Worm (Caenorhabditis elegans): ENCODE data around the gene C09H10.5.

Gene C09H10.5

ce11 chrII:11089356-11089755, 14.2 kb downstream of the C09H10.5 start, which contains the start of gene unc-53:
Gene unc-53 (minus strand): TSS chrII:11089456.
- TF ChIP-seq ceh-36 (tag; optimal IDR thresholded peaks at IDR 0.05): no peak
- TF ChIP-seq pes-1 (GFP tag; IDR thresholded peaks at IDR 0.05): no peak

DNA sequence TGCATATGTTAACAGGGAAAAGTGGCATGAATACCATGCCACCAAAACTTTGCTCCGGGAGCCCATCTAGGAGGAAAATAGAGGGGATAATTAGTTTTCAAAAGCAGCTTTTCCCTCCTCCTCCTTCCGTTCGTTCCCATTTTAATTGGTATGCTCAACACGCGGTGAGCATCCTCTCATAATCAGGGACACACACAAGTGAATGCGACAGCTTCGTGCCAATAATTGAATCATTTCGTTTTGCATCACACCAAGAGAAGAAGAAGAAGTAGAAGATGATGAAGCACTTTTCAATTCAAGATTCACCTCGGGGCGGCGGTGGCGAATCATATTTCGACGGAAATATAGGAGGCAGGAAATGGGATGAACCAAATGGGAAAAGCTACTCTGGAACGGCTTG, 15.4 kb downstream of the C09H10.5 start:
- TF ChIP-seq ceh-36 (tag; optimal IDR thresholded peaks at IDR 0.05): no peak
- 0 out of 2 replicates have a peak, but pooled peaks have one; percentile 18 for TF ChIP-seq scrt-1 (GFP tag; IDR thresholded peaks at IDR 0.05)

DNA sequence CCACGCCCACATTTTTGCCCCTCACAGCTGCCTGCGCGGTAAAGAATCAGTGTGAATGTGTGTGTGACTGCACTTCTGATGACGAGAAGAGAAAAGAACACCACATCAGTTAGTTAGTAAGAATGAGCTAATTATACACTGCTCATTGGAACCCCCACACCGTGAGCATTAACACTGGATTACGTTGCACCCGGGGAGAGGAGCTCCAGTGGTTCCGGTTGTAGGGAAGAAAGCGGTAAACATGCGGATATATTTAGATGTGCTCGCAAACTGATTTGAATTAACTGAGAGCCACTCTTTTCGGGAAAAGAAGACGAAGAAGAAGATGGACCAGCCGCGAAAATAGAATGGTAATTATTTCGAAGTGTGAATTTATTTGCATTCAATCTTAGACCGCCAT, 16.8 kb downstream of the C09H10.5 start:
- TF ChIP-seq hmg-4 (GFP tag; optimal IDR thresholded peaks at IDR 0.05) (no peak), ets-7 (tag; optimal IDR thresholded peaks at IDR 0.05) (no peak), B0310.2 (tag; optimal IDR thresholded peaks at IDR 0.05) (no peak), tbx-37 (GFP tag; conservative IDR thresholded peaks at IDR 0.05) (no peak), ama-1 (optimal IDR thresholded peaks at IDR 0.05) (no peak), tra-4 (tag; optimal IDR thresholded peaks at IDR 0.05) (no peak), sea-1 (GFP tag; conservative IDR thresholded peaks at IDR 0.05) (no peak), pes-1 (GFP tag; IDR thresholded peaks at IDR 0.05) (no peak), aly-1 (tag; optimal IDR thresholded peaks at IDR 0.05) (no peak), flt-1 (GFP tag; IDR thresholded peaks at IDR 0.05) (no peak), ceh-36 (tag; optimal IDR thresholded peaks at IDR 0.05) (no peak), scrt-1 (GFP tag; IDR thresholded peaks at IDR 0.05) (no peak), F13C5.2 (tag; optimal IDR thresholded peaks at IDR 0.05) (no peak), ceh-13 (GFP tag; optimal IDR thresholded peaks at IDR 0.05) (no peak), hnd-1 (tag; optimal IDR thresholded peaks at IDR 0.05) (no peak), hmbx-1 (tag; optimal IDR thresholded peaks at IDR 0.05) (no peak), tbx-11 (GFP tag; IDR thresholded peaks at IDR 0.05) (no peak)

ce11 chrII:11076550-11076949, 27.0 kb downstream of the C09H10.5 start:
- TF ChIP-seq ama-1 (optimal IDR thresholded peaks at IDR 0.05) (no peak), flt-1 (GFP tag; IDR thresholded peaks at IDR 0.05) (no peak), tbx-11 (GFP tag; IDR thresholded peaks at IDR 0.05) (no peak), tbx-37 (GFP tag; conservative IDR thresholded peaks at IDR 0.05) (no peak), aly-1 (tag; optimal IDR thresholded peaks at IDR 0.05) (no peak), scrt-1 (GFP tag; IDR thresholded peaks at IDR 0.05) (no peak)

- no peak for TF ChIP-seq B0310.2 (tag; optimal IDR thresholded peaks at IDR 0.05)
- TF ChIP-seq hmg-4 (GFP tag; optimal IDR thresholded peaks at IDR 0.05): no peak
- TF ChIP-seq flt-1 (GFP tag; IDR thresholded peaks at IDR 0.05): no peak
- no peak for TF ChIP-seq F13C5.2 (tag; optimal IDR thresholded peaks at IDR 0.05)
- TF ChIP-seq ets-7 (tag; optimal IDR thresholded peaks at IDR 0.05): no peak
Measured at ce11 chrII:11072565-11072964, 31.0 kb downstream of the C09H10.5 start.

ce11 chrII:11064191-11064695, 39.3 kb downstream of the C09H10.5 start:
- TF ChIP-seq hmbx-1 (tag; optimal IDR thresholded peaks at IDR 0.05) (no peak), tra-4 (tag; optimal IDR thresholded peaks at IDR 0.05) (no peak), F13C5.2 (tag; optimal IDR thresholded peaks at IDR 0.05) (no peak), ceh-36 (tag; optimal IDR thresholded peaks at IDR 0.05) (no peak), sea-1 (GFP tag; conservative IDR thresholded peaks at IDR 0.05) (no peak), pes-1 (GFP tag; IDR thresholded peaks at IDR 0.05) (no peak), ama-1 (optimal IDR thresholded peaks at IDR 0.05) (no peak), hmg-4 (GFP tag; optimal IDR thresholded peaks at IDR 0.05) (no peak), ets-7 (tag; optimal IDR thresholded peaks at IDR 0.05) (no peak), tbx-11 (GFP tag; IDR thresholded peaks at IDR 0.05) (no peak), B0310.2 (tag; optimal IDR thresholded peaks at IDR 0.05) (no peak), tbx-37 (GFP tag; conservative IDR thresholded peaks at IDR 0.05) (no peak), flt-1 (GFP tag; IDR thresholded peaks at IDR 0.05) (no peak), aly-1 (tag; optimal IDR thresholded peaks at IDR 0.05) (no peak), ceh-13 (GFP tag; optimal IDR thresholded peaks at IDR 0.05) (no peak), scrt-1 (GFP tag; IDR thresholded peaks at IDR 0.05) (no peak), hnd-1 (tag; optimal IDR thresholded peaks at IDR 0.05) (no peak)

ce11 chrII:11057256-11057655, 46.3 kb downstream of the C09H10.5 start:
- TF ChIP-seq aly-1 (tag; optimal IDR thresholded peaks at IDR 0.05) (no peak), tbx-11 (GFP tag; IDR thresholded peaks at IDR 0.05) (no peak), pes-1 (GFP tag; IDR thresholded peaks at IDR 0.05) (no peak), ceh-36 (tag; optimal IDR thresholded peaks at IDR 0.05) (no peak), hnd-1 (tag; optimal IDR thresholded peaks at IDR 0.05) (no peak), hmg-4 (GFP tag; optimal IDR thresholded peaks at IDR 0.05) (no peak), sea-1 (GFP tag; conservative IDR thresholded peaks at IDR 0.05) (no peak), ceh-13 (GFP tag; optimal IDR thresholded peaks at IDR 0.05) (no peak), tbx-37 (GFP tag; conservative IDR thresholded peaks at IDR 0.05) (no peak), ama-1 (optimal IDR thresholded peaks at IDR 0.05) (no peak), tra-4 (tag; optimal IDR thresholded peaks at IDR 0.05) (no peak), hmbx-1 (tag; optimal IDR thresholded peaks at IDR 0.05) (no peak), F13C5.2 (tag; optimal IDR thresholded peaks at IDR 0.05) (no peak), scrt-1 (GFP tag; IDR thresholded peaks at IDR 0.05) (no peak), flt-1 (GFP tag; IDR thresholded peaks at IDR 0.05) (no peak)

DNA sequence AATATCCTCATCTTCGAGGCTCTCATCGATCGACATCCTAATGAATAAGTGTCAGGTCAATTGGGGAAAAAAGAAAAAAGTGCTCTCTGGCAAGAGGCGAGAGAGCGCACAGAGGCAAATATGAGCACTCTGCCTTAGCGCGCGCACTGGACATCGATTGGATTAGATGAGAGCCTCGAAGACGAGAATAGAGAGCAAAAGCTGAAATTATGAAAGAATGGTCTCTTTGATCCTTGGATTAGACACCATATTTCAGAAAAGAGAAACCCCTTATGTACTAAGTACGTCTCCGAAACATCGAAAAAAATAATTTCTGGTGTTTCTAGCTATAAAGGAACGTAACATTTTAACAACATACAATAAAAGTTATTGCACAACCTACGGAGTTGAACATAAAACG, 48.3 kb downstream of the C09H10.5 start, which contains the start of gene F45E10.2:
Gene F45E10.2 (minus strand): TSS at position 101 of the 400 bp plus-strand sequence.
- TF ChIP-seq tbx-37 (GFP tag; conservative IDR thresholded peaks at IDR 0.05) (no peak), hmg-4 (GFP tag; optimal IDR thresholded peaks at IDR 0.05) (no peak), ets-7 (tag; optimal IDR thresholded peaks at IDR 0.05) (no peak), sea-1 (GFP tag; conservative IDR thresholded peaks at IDR 0.05) (no peak), hnd-1 (tag; optimal IDR thresholded peaks at IDR 0.05) (no peak), aly-1 (tag; optimal IDR thresholded peaks at IDR 0.05) (no peak), tra-4 (tag; optimal IDR thresholded peaks at IDR 0.05) (no peak), B0310.2 (tag; optimal IDR thresholded peaks at IDR 0.05) (no peak), ama-1 (optimal IDR thresholded peaks at IDR 0.05) (no peak), tbx-11 (GFP tag; IDR thresholded peaks at IDR 0.05) (no peak), hmbx-1 (tag; optimal IDR thresholded peaks at IDR 0.05) (no peak), flt-1 (GFP tag; IDR thresholded peaks at IDR 0.05) (no peak), scrt-1 (GFP tag; IDR thresholded peaks at IDR 0.05) (no peak), ceh-36 (tag; optimal IDR thresholded peaks at IDR 0.05) (no peak), ceh-13 (GFP tag; optimal IDR thresholded peaks at IDR 0.05) (no peak), pes-1 (GFP tag; IDR thresholded peaks at IDR 0.05) (no peak)
